Fruit fly (Drosophila melanogaster) whole organism, embryonic: ENCODE data around the gene CG15155.

ENCODE experiments used
- Asciz ChIP-seq: fragments of 200-800 bp; sonication (Bioruptor generic); optimal IDR thresholded peaks from 2 replicates; lab custom pipeline; 2017; ENCODE audit warnings: missing biosample characterization, mild to moderate bottlenecking, missing genetic modification characterization, missing genetic modification reagents
- B-H1 ChIP-seq: fragments of 200-800 bp; sonication (Bioruptor generic); IDR thresholded peaks from 3 replicates; pipeline ENCODE4 v1.3.6; 2022; ENCODE audit warnings: missing biosample characterization, missing genetic modification characterization
- CG11085 ChIP-seq: fragments of 200-800 bp; sonication (Bioruptor generic); IDR thresholded peaks from 2 replicates; pipeline ENCODE4 v1.3.6; 2022; ENCODE audit warnings: missing biosample characterization, missing genetic modification characterization
- CG11456 ChIP-seq: fragments of 200-800 bp; sonication (Bioruptor generic); IDR thresholded peaks from 3 replicates; pipeline ENCODE4 v1.3.6; 2022; ENCODE audit warnings: missing biosample characterization, missing genetic modification characterization
- CG12236 ChIP-seq: fragments of 200-800 bp; sonication (Bioruptor generic); optimal IDR thresholded peaks from 2 replicates; lab custom pipeline; 2016; ENCODE audit warnings: missing biosample characterization, missing genetic modification characterization
- CG12299 ChIP-seq: fragments of 200-800 bp; sonication (Bioruptor generic); optimal IDR thresholded peaks from 2 replicates; lab custom pipeline; 2018; ENCODE audit warnings: missing biosample characterization, mild to moderate bottlenecking, missing genetic modification characterization
- CG14014 ChIP-seq: fragments of 200-800 bp; sonication (Bioruptor generic); IDR thresholded peaks from 2 replicates; pipeline ENCODE4 v1.3.6; 2022; ENCODE audit warnings: missing biosample characterization, missing genetic modification characterization
- CG14667 ChIP-seq: fragments of 200-800 bp; sonication (Bioruptor generic); IDR thresholded peaks from 2 replicates; pipeline ENCODE4 v1.3.6; 2022; ENCODE audit warnings: missing biosample characterization, missing genetic modification characterization
- CG15011 ChIP-seq: fragments of 200-800 bp; sonication (Bioruptor generic); optimal IDR thresholded peaks from 3 replicates; lab custom pipeline; 2018; ENCODE audit warnings: missing biosample characterization, mild to moderate bottlenecking, missing genetic modification characterization
- CG31441 ChIP-seq: fragments of 200-800 bp; sonication (Bioruptor generic); IDR thresholded peaks from 2 replicates; pipeline ENCODE4 v1.3.6; 2022; ENCODE audit warnings: missing biosample characterization, missing genetic modification characterization
- CG3407 ChIP-seq: fragments of 200-800 bp; sonication (Bioruptor generic); optimal IDR thresholded peaks from 2 replicates; lab custom pipeline; 2018; ENCODE audit warnings: missing biosample characterization, mild to moderate bottlenecking, missing genetic modification characterization
- CG4360 ChIP-seq: fragments of 200-800 bp; sonication (Bioruptor generic); IDR thresholded peaks from 2 replicates; pipeline ENCODE4 v1.3.6; 2022; ENCODE audit warnings: missing biosample characterization, missing genetic modification characterization
- CG4404 ChIP-seq: fragments of 200-800 bp; sonication (Bioruptor generic); IDR thresholded peaks from 2 replicates; pipeline ENCODE4 v1.3.6; 2022; ENCODE audit warnings: missing biosample characterization, missing genetic modification characterization
- CG4424 ChIP-seq: fragments of 200-800 bp; sonication (Bioruptor generic); optimal IDR thresholded peaks from 3 replicates; lab custom pipeline; 2016; ENCODE audit warnings: missing biosample characterization, missing genetic modification characterization
- CG6683 ChIP-seq: fragments of 200-800 bp; sonication (Bioruptor generic); optimal IDR thresholded peaks from 2 replicates; lab custom pipeline; 2017; ENCODE audit warnings: missing biosample characterization, mild to moderate bottlenecking, missing genetic modification characterization, missing genetic modification reagents
- CG8281 ChIP-seq: fragments of 200-800 bp; sonication (Bioruptor generic); optimal IDR thresholded peaks from 2 replicates; lab custom pipeline; 2018; ENCODE audit warnings: missing biosample characterization, mild to moderate bottlenecking, missing genetic modification characterization, moderate library complexity
- CG8944 ChIP-seq: fragments of 200-800 bp; sonication (Bioruptor generic); optimal IDR thresholded peaks from 3 replicates; lab custom pipeline; 2016; ENCODE audit warnings: missing biosample characterization, missing genetic modification characterization
- Dbx ChIP-seq: fragments of 200-800 bp; sonication (Bioruptor generic); IDR thresholded peaks from 3 replicates; pipeline ENCODE4 v1.3.6; 2022; ENCODE audit warnings: missing biosample characterization, missing genetic modification characterization
- Gug ChIP-seq: fragments of 200-800 bp; sonication (Bioruptor generic); IDR thresholded peaks from 4 replicates; pipeline ENCODE4 v1.3.6; 2022; ENCODE audit warnings: missing biosample characterization, missing genetic modification characterization
- HmgZ ChIP-seq: fragments of 200-800 bp; sonication (Bioruptor generic); optimal IDR thresholded peaks from 2 replicates; lab custom pipeline; 2018; ENCODE audit warnings: missing biosample characterization, mild to moderate bottlenecking, missing genetic modification characterization
- Lhr ChIP-seq: fragments of 200-800 bp; sonication (Bioruptor generic); optimal IDR thresholded peaks from 3 replicates; lab custom pipeline; 2017; ENCODE audit warnings: mild to moderate bottlenecking, missing biosample characterization, missing genetic modification reagents, missing genetic modification characterization
- NFAT ChIP-seq: fragments of 200-800 bp; sonication (Bioruptor generic); IDR thresholded peaks from 2 replicates; pipeline ENCODE4 v1.3.6; 2022; ENCODE audit warnings: missing biosample characterization, missing genetic modification characterization
- Neu2 ChIP-seq: fragments of 200-800 bp; sonication (Bioruptor generic); optimal IDR thresholded peaks from 3 replicates; lab custom pipeline; 2016; ENCODE audit warnings: missing biosample characterization, missing genetic modification characterization, borderline replicate concordance
- Nf-YC ChIP-seq: fragments of 200-800 bp; optimal IDR thresholded peaks from 3 replicates; lab custom pipeline; 2019; ENCODE audit warnings: missing biosample characterization, mild to moderate bottlenecking, missing genetic modification characterization, moderate library complexity
- Ptx1 ChIP-seq: fragments of 200-800 bp; sonication (Bioruptor generic); IDR thresholded peaks from 2 replicates; pipeline ENCODE4 v1.3.6; 2022; ENCODE audit warnings: missing biosample characterization, missing genetic modification characterization
- Sox102F ChIP-seq: fragments of 200-800 bp; sonication (Bioruptor generic); optimal IDR thresholded peaks from 2 replicates; lab custom pipeline; 2018; ENCODE audit warnings: missing biosample characterization, mild to moderate bottlenecking, missing genetic modification characterization, moderate library complexity
- Xrp1 ChIP-seq: fragments of 200-800 bp; sonication (Bioruptor generic); IDR thresholded peaks from 2 replicates; pipeline ENCODE4 v1.3.6; 2022; ENCODE audit warnings: missing biosample characterization, missing genetic modification characterization
- ab ChIP-seq: fragments of 200-800 bp; sonication (Bioruptor generic); optimal IDR thresholded peaks from 2 replicates; lab custom pipeline; 2016; ENCODE audit warnings: missing biosample characterization, missing genetic modification characterization
- ara ChIP-seq: fragments of 200-800 bp; sonication (Bioruptor generic); IDR thresholded peaks from 2 replicates; pipeline ENCODE4 v1.3.6; 2022; ENCODE audit warnings: missing biosample characterization, missing genetic modification characterization
- cad ChIP-seq: fragments of >200 bp; optimal IDR thresholded peaks from 2 replicates; lab custom pipeline; 2017; ENCODE audit warnings: missing biosample characterization, missing genetic modification characterization
- ems ChIP-seq: fragments of 200-800 bp; sonication (Bioruptor generic); optimal IDR thresholded peaks from 3 replicates; lab custom pipeline; 2016; ENCODE audit warnings: missing biosample characterization, missing genetic modification characterization
- exex ChIP-seq: fragments of 200-800 bp; sonication (Bioruptor generic); optimal IDR thresholded peaks from 4 replicates; lab custom pipeline; 2018; ENCODE audit warnings: missing biosample characterization, mild to moderate bottlenecking, missing genetic modification characterization, moderate library complexity
- gcm2 ChIP-seq: fragments of 200-800 bp; sonication (Bioruptor generic); optimal IDR thresholded peaks from 2 replicates; lab custom pipeline; 2016; ENCODE audit warnings: missing biosample characterization, missing genetic modification characterization
- gfzf ChIP-seq: fragments of 200-800 bp; sonication (Bioruptor generic); optimal IDR thresholded peaks from 2 replicates; lab custom pipeline; 2016; ENCODE audit warnings: missing biosample characterization, mild to moderate bottlenecking, missing genetic modification characterization, moderate library complexity
- ind ChIP-seq: fragments of 200-800 bp; sonication (Bioruptor generic); optimal IDR thresholded peaks from 3 replicates; lab custom pipeline; 2016; ENCODE audit warnings: missing biosample characterization, missing genetic modification characterization
- jigr1 ChIP-seq: fragments of 200-800 bp; sonication (Bioruptor generic); IDR thresholded peaks from 3 replicates; pipeline ENCODE4 v1.3.6; 2022; ENCODE audit warnings: missing biosample characterization, missing genetic modification characterization
- kah ChIP-seq: fragments of 200-800 bp; sonication (Bioruptor generic); optimal IDR thresholded peaks from 2 replicates; lab custom pipeline; 2018; ENCODE audit warnings: missing biosample characterization, mild to moderate bottlenecking, missing genetic modification characterization
- knrl ChIP-seq: fragments of 200-800 bp; sonication (Bioruptor generic); IDR thresholded peaks from 3 replicates; pipeline ENCODE4 v1.3.6; 2022; ENCODE audit warnings: missing biosample characterization, missing genetic modification characterization; ENCODE audit not compliant: partially characterized antibody
- lola ChIP-seq, 3 experiments: fragments of >200 bp in 2 of 3; fragments of 200-800 bp in 1 of 3; sonication (Bioruptor generic) in 1 of 3; optimal IDR thresholded peaks; 2 replicates each; lab custom pipeline; 2017 to 2019; ENCODE audit warnings: missing biosample characterization in 3 of 3, missing genetic modification characterization in 3 of 3, mild to moderate bottlenecking in 1 of 3, moderate library complexity in 1 of 3
- luna ChIP-seq: fragments of 200-800 bp; sonication (Bioruptor generic); optimal IDR thresholded peaks from 2 replicates; lab custom pipeline; 2016; ENCODE audit warnings: missing biosample characterization, missing genetic modification characterization
- nmo ChIP-seq: fragments of 200-800 bp; sonication (Bioruptor generic); optimal IDR thresholded peaks from 2 replicates; lab custom pipeline; 2018; ENCODE audit warnings: missing biosample characterization, mild to moderate bottlenecking, missing genetic modification characterization, moderate library complexity
- peb ChIP-seq: fragments of 200-800 bp; sonication (Bioruptor generic); IDR thresholded peaks from 2 replicates; pipeline ENCODE4 v1.3.6; 2022; ENCODE audit warnings: missing biosample characterization, missing genetic modification characterization
- pzg ChIP-seq: fragments of 200-800 bp; sonication (Bioruptor generic); optimal IDR thresholded peaks from 3 replicates; lab custom pipeline; 2018; ENCODE audit warnings: missing biosample characterization, mild to moderate bottlenecking, missing genetic modification characterization, moderate library complexity
- ranshi ChIP-seq: fragments of 200-800 bp; sonication (Bioruptor generic); IDR thresholded peaks from 2 replicates; pipeline ENCODE4 v1.3.6; 2022; ENCODE audit warnings: missing biosample characterization, missing genetic modification characterization
- stc ChIP-seq: fragments of 200-800 bp; sonication (Bioruptor generic); IDR thresholded peaks from 2 replicates; pipeline ENCODE4 v1.3.6; 2022; ENCODE audit warnings: missing biosample characterization, missing genetic modification characterization
- stwl ChIP-seq: fragments of 200-800 bp; sonication (Bioruptor generic); optimal IDR thresholded peaks from 3 replicates; lab custom pipeline; 2018; ENCODE audit warnings: missing biosample characterization, mild to moderate bottlenecking, missing genetic modification characterization, moderate library complexity
- tio ChIP-seq: fragments of 200-800 bp; sonication (Bioruptor generic); optimal IDR thresholded peaks from 2 replicates; lab custom pipeline; 2017; ENCODE audit warnings: missing biosample characterization, missing genetic modification characterization, inconsistent platforms
- unc-4 ChIP-seq: fragments of 200-800 bp; sonication (Bioruptor generic); IDR thresholded peaks from 2 replicates; pipeline ENCODE4 v1.3.6; 2022; ENCODE audit warnings: missing biosample characterization, missing genetic modification characterization; ENCODE audit not compliant: partially characterized antibody
- vfl ChIP-seq: fragments of 200-800 bp; sonication (Bioruptor generic); optimal IDR thresholded peaks from 2 replicates; lab custom pipeline; 2016; ENCODE audit warnings: missing biosample characterization, missing genetic modification characterization
- zen ChIP-seq: fragments of 200-800 bp; sonication (Bioruptor generic); optimal IDR thresholded peaks from 3 replicates; lab custom pipeline; 2018; ENCODE audit warnings: missing biosample characterization, mild to moderate bottlenecking, missing genetic modification characterization, moderate library complexity

Gene CG15155

dm6 chr2L:18148552-18149219, 6.0 kb upstream of the CG15155 start (continued):
- TF ChIP-seq Ptx1 (GFP tag; lab: Robert Waterston, UW), result 0 out of 2 replicates have a peak, but pooled peaks have one; percentile 15
- TF ChIP-seq CG11456, result peak; percentile 62; the same call in 2 of the 3 replicates
- no peak for TF ChIP-seq CG4404
- TF ChIP-seq Sox102F, result peak; percentile 42
- no peak for TF ChIP-seq ab (GFP tag; lab: Kevin White, UChicago)
- no peak for TF ChIP-seq knrl (GFP tag; lab: Robert Waterston, UW)
- TF ChIP-seq CG12299 (tag; lab: Kevin White, UChicago), result peak; percentile 56
- TF ChIP-seq Gug (GFP tag; lab: Robert Waterston, UW), result no peak
- no peak for TF ChIP-seq zen (tag; lab: Kevin White, UChicago)
- peak; percentile 62 for TF ChIP-seq CG12236 (GFP tag; lab: Kevin White, UChicago)
- TF ChIP-seq kah (GFP tag; lab: Kevin White, UChicago), result peak; percentile 45
- peak; percentile 4 for TF ChIP-seq CG8944 (GFP tag; lab: Kevin White, UChicago)
- TF ChIP-seq ind (GFP tag; lab: Kevin White, UChicago), result peak; percentile 5
- TF ChIP-seq Asciz, result peak; percentile 90
- no peak for TF ChIP-seq pzg (GFP tag; lab: Kevin White, UChicago)
- no peak for TF ChIP-seq vfl
- TF ChIP-seq HmgZ (tag; lab: Kevin White, UChicago), result peak; percentile 77
- TF ChIP-seq luna, result no peak
- TF ChIP-seq NFAT (GFP tag; lab: Robert Waterston, UW), result peak; percentile 76
- peak; percentile 47 for TF ChIP-seq tio (GFP tag; lab: Kevin White, UChicago)
- no peak for TF ChIP-seq cad (GFP tag; lab: Kevin White, UChicago)
- no peak for TF ChIP-seq jigr1
- TF ChIP-seq nmo (GFP tag; lab: Kevin White, UChicago), result no peak
- peak; percentile 49; the same call in 1 of the 2 replicates for TF ChIP-seq stc (GFP tag; lab: Robert Waterston, UW)
- peak; percentile 57 for TF ChIP-seq Lhr (GFP tag; lab: Kevin White, UChicago)
- TF ChIP-seq CG4424 (GFP tag; lab: Kevin White, UChicago), result peak; percentile 36
- peak; percentile 9; the same call in 1 of the 3 replicates for TF ChIP-seq Dbx (GFP tag; lab: Robert Waterston, UW)
- no peak for TF ChIP-seq peb (GFP tag; lab: Robert Waterston, UW)
- TF ChIP-seq CG4360 (GFP tag; lab: Robert Waterston, UW), result no peak
- TF ChIP-seq Nf-YC, result peak; percentile 55
- TF ChIP-seq gfzf (GFP tag; lab: Kevin White, UChicago), result no peak
- peak; percentile 55 for TF ChIP-seq gcm2 (GFP tag; lab: Kevin White, UChicago)
- TF ChIP-seq stwl, result no peak
- TF ChIP-seq CG3407 (GFP tag; lab: Kevin White, UChicago), result peak; percentile 84
- TF ChIP-seq CG15011, result peak; percentile 71
- peak; percentile 32; the same call in 1 of the 3 replicates for TF ChIP-seq B-H1 (GFP tag; lab: Robert Waterston, UW)
- TF ChIP-seq unc-4 (GFP tag; lab: Robert Waterston, UW), result no peak
- TF ChIP-seq CG8281, result peak; percentile 56
- TF ChIP-seq Xrp1 (GFP tag; lab: Robert Waterston, UW), result peak; percentile 82
- no peak for TF ChIP-seq Neu2 (GFP tag; lab: Kevin White, UChicago)
- TF ChIP-seq ems (GFP tag; lab: Kevin White, UChicago), result peak; percentile 25
- TF ChIP-seq CG31441 (GFP tag; lab: Robert Waterston, UW), result peak; percentile 45; the same call in 1 of the 2 replicates
- TF ChIP-seq CG14667 (GFP tag; lab: Robert Waterston, UW), result no peak
- TF ChIP-seq ara (GFP tag; lab: Robert Waterston, UW), result peak; percentile 71; the same call in 1 of the 2 replicates
- TF ChIP-seq ranshi (GFP tag; lab: Robert Waterston, UW), result 0 out of 2 replicates have a peak, but pooled peaks have one; percentile 19
- TF ChIP-seq exex (tag; lab: Kevin White, UChicago), result peak; percentile 95
- TF ChIP-seq CG14014 (GFP tag; lab: Robert Waterston, UW), result peak; percentile 70; the same call in 1 of the 2 replicates
- peak; percentile 74 for TF ChIP-seq CG6683 (GFP tag; lab: Kevin White, UChicago)
- TF ChIP-seq lola (GFP tag; optimal IDR thresholded peaks at IDR 0.05; lab: Kevin White, UChicago), result peak in 1 of 3 experiments; percentile 52
- TF ChIP-seq CG11085, result no peak
